Fruit fly (Drosophila melanogaster): ENCODE results near the gene CG31909.
A peak's percentile ranks its signal among the peaks of the same experiment; 100 is the strongest.

The CG31909 gene

dm6 chr2L:7294964-7295363 lies 37.7 kb downstream of the CG31909 start (continued):
- TF ChIP-seq dm (GFP tag; optimal IDR thresholded peaks at IDR 0.05): no peak
- TF ChIP-seq D19A (tag; optimal IDR thresholded peaks at IDR 0.05): peak; percentile 36
- peak; percentile 43 for TF ChIP-seq lilli (GFP tag; optimal IDR thresholded peaks at IDR 0.05)

dm6 chr2L:7295924-7296323 lies 38.6 kb downstream of the CG31909 start:
- peak; percentile 65 for TF ChIP-seq CG4707 (GFP tag; optimal IDR thresholded peaks at IDR 0.05)
- TF ChIP-seq grau (tag; optimal IDR thresholded peaks at IDR 0.05): peak; percentile 79
- peak; percentile 34 for TF ChIP-seq cwo (GFP tag; optimal IDR thresholded peaks at IDR 0.05)
- peak; percentile 79 for TF ChIP-seq CG15601 (tag; optimal IDR thresholded peaks at IDR 0.05)
- peak; percentile 86 for TF ChIP-seq Sox100B (GFP tag; optimal IDR thresholded peaks at IDR 0.05)
- TF ChIP-seq CG18476 (GFP tag; optimal IDR thresholded peaks at IDR 0.05): peak; percentile 72
- TF ChIP-seq odd (GFP tag; optimal IDR thresholded peaks at IDR 0.05): peak; percentile 64
- no peak for TF ChIP-seq mirr (GFP tag; optimal IDR thresholded peaks at IDR 0.05)
- no peak for TF ChIP-seq Neu2 (GFP tag; optimal IDR thresholded peaks at IDR 0.05; ENCODE audit: borderline replicate concordance)
- TF ChIP-seq oc (tag; optimal IDR thresholded peaks at IDR 0.05): peak; percentile 64
- TF ChIP-seq CG6765 (GFP tag; optimal IDR thresholded peaks at IDR 0.05): no peak
- peak; percentile 11 for TF ChIP-seq HLH54F (GFP tag; optimal IDR thresholded peaks at IDR 0.05)
- no peak for TF ChIP-seq gsb (GFP tag; IDR thresholded peaks at IDR 0.05)
- peak; percentile 6 for TF ChIP-seq CG33213 (GFP tag; optimal IDR thresholded peaks at IDR 0.05)
- peak; percentile 83 for TF ChIP-seq CG13424 (tag; optimal IDR thresholded peaks at IDR 0.05)
- peak; percentile 79 for TF ChIP-seq CG8765 (GFP tag; IDR thresholded peaks at IDR 0.05)
- TF ChIP-seq sens-2 (GFP tag; IDR thresholded peaks at IDR 0.05): 0 out of 2 replicates have a peak, but pooled peaks have one; percentile 8
- TF ChIP-seq CG15011 (GFP tag; optimal IDR thresholded peaks at IDR 0.05): peak; percentile 40
- TF ChIP-seq CG31388 (GFP tag; optimal IDR thresholded peaks at IDR 0.05): no peak
- peak; percentile 78 for TF ChIP-seq CG2202 (tag; optimal IDR thresholded peaks at IDR 0.05)
- TF ChIP-seq z (GFP tag; IDR thresholded peaks at IDR 0.05): 0 out of 3 replicates have a peak, but pooled peaks have one; percentile 34
- TF ChIP-seq CG11085 (GFP tag; IDR thresholded peaks at IDR 0.05): no peak
- peak; percentile 92 for TF ChIP-seq CG2712 (tag; optimal IDR thresholded peaks at IDR 0.05)
- TF ChIP-seq stwl (tag; optimal IDR thresholded peaks at IDR 0.05): peak; percentile 12
- TF ChIP-seq CG32772 (GFP tag; IDR thresholded peaks at IDR 0.05): peak; percentile 63; the same call in 1 of the 2 replicates
- no peak for TF ChIP-seq Doc2 (GFP tag; IDR thresholded peaks at IDR 0.05)
- TF ChIP-seq YL-1 (GFP tag; optimal IDR thresholded peaks at IDR 0.05): peak; percentile 9
- TF ChIP-seq nmo (GFP tag; optimal IDR thresholded peaks at IDR 0.05): peak; percentile 91
- peak; percentile 91 for TF ChIP-seq CG10979 (tag; optimal IDR thresholded peaks at IDR 0.05)
- TF ChIP-seq CG9727 (GFP tag; optimal IDR thresholded peaks at IDR 0.05): peak; percentile 85
- no peak for TF ChIP-seq tna (GFP tag; IDR thresholded peaks at IDR 0.05; ENCODE audit: partially characterized antibody)
- TF ChIP-seq Nf-YA (GFP tag; IDR thresholded peaks at IDR 0.05): peak; percentile 51; the same call in 1 of the 2 replicates
- peak; percentile 80 for TF ChIP-seq vvl (GFP tag; IDR thresholded peaks at IDR 0.05)
- no peak for TF ChIP-seq mld (GFP tag; IDR thresholded peaks at IDR 0.05; ENCODE audit: partially characterized antibody)
- TF ChIP-seq CG31224 (GFP tag; IDR thresholded peaks at IDR 0.05): no peak
- TF ChIP-seq gsb-n (tag; optimal IDR thresholded peaks at IDR 0.05): peak; percentile 92
- TF ChIP-seq Sry-δ (GFP tag; optimal IDR thresholded peaks at IDR 0.05): no peak
- TF ChIP-seq Hr39 (optimal IDR thresholded peaks at IDR 0.05): no peak
- peak; percentile 76; the same call in 2 of the 3 replicates for TF ChIP-seq ci (GFP tag; IDR thresholded peaks at IDR 0.05)
- TF ChIP-seq CG5245 (GFP tag; optimal IDR thresholded peaks at IDR 0.05): peak; percentile 63
- no peak for TF ChIP-seq MBD-R2 (GFP tag; IDR thresholded peaks at IDR 0.05)
- TF ChIP-seq gt (GFP tag; IDR thresholded peaks at IDR 0.05): peak; percentile 50
- TF ChIP-seq kni (GFP tag; optimal IDR thresholded peaks at IDR 0.05): peak; percentile 20
- peak; percentile 85 for TF ChIP-seq CG8388 (GFP tag; optimal IDR thresholded peaks at IDR 0.05)
- TF ChIP-seq sug (tag; optimal IDR thresholded peaks at IDR 0.05): no peak
- peak; percentile 91 for TF ChIP-seq CG18262 (tag; optimal IDR thresholded peaks at IDR 0.05)
- TF ChIP-seq CG3065 (GFP tag; optimal IDR thresholded peaks at IDR 0.05): peak; percentile 57
